Worm (Caenorhabditis elegans) whole organism, L1 larva: ENCODE measurements around the gene copg-1.

Experiments used
- ceh-90 ChIP-seq: sonication (generic microtip); optimal IDR thresholded peaks from 2 replicates; lab custom pipeline; 2016; ENCODE audit warnings: missing genetic modification characterization, missing compliant biosample characterization
- lin-13 ChIP-seq: fragments of 150-350 bp; optimal IDR thresholded peaks from 2 replicates; lab custom pipeline; 2014; ENCODE audit warnings: missing biosample characterization, missing genetic modification reagents, missing genetic modification characterization
- nhr-76 ChIP-seq: sonication (generic microtip); optimal IDR thresholded peaks from 2 replicates; lab custom pipeline; 2017; ENCODE audit warnings: missing biosample characterization, missing genetic modification characterization
- unc-98 ChIP-seq: fragments of 200-800 bp; sonication (Bioruptor generic); IDR thresholded peaks from 2 replicates; pipeline ENCODE4 v1.3.6; 2022; ENCODE audit warnings: missing genetic modification characterization, missing compliant biosample characterization

- no peak for TF ChIP-seq lin-13
- no peak for TF ChIP-seq nhr-76
- no peak for TF ChIP-seq ceh-90 (tag; lab: Kevin White, UChicago)
- TF ChIP-seq unc-98 (GFP tag; lab: Robert Waterston, UW), result no peak
Observed at ce11 chrIV:10135817-10136216, 15.9 kb upstream of the copg-1 start, which contains the start of gene K08F4.5.
